Worm (Caenorhabditis elegans) whole organism, late embryonic: Measurements from ENCODE around the gene ceh-36.

Experiments used
- C08G9.2 ChIP-seq: sonication (generic microtip); optimal IDR thresholded peaks from 2 replicates; lab custom pipeline; 2016; ENCODE audit warnings: mild to moderate bottlenecking, missing genetic modification characterization, moderate library complexity, missing compliant biosample characterization
- C38D4.7 ChIP-seq: fragments of 200-800 bp; sonication (Bioruptor generic); optimal IDR thresholded peaks from 2 replicates; lab custom pipeline; 2018; ENCODE audit warnings: mild to moderate bottlenecking, missing genetic modification characterization, moderate library complexity, missing compliant biosample characterization
- F13H6.1 ChIP-seq: sonication (generic microtip); optimal IDR thresholded peaks from 2 replicates; lab custom pipeline; 2016; ENCODE audit warnings: missing genetic modification characterization, missing compliant biosample characterization
- K09A11.1 ChIP-seq: sonication (generic microtip); optimal IDR thresholded peaks from 2 replicates; lab custom pipeline; 2017; ENCODE audit warnings: antibody characterized with exemption, mild to moderate bottlenecking, missing genetic modification characterization, missing compliant biosample characterization; ENCODE audit not compliant: insufficient read depth
- T23F11.4 ChIP-seq: fragments of 200-800 bp; sonication (Bioruptor generic); optimal IDR thresholded peaks from 2 replicates; lab custom pipeline; 2018; ENCODE audit warnings: mild to moderate bottlenecking, missing genetic modification characterization, missing compliant biosample characterization
- Y22D7AL.16 ChIP-seq: sonication (generic microtip); optimal IDR thresholded peaks from 2 replicates; lab custom pipeline; 2016; ENCODE audit warnings: missing genetic modification characterization, missing compliant biosample characterization
- ahr-1 ChIP-seq: sonication (generic microtip); optimal IDR thresholded peaks from 2 replicates; lab custom pipeline; 2016; ENCODE audit warnings: missing genetic modification characterization, missing compliant biosample characterization
- ama-1 ChIP-seq: fragments of 150-350 bp; optimal IDR thresholded peaks from 2 replicates; lab custom pipeline; 2014
- ceh-14 ChIP-seq: sonication (generic microtip); optimal IDR thresholded peaks from 2 replicates; lab custom pipeline; 2016; ENCODE audit warnings: missing genotype, missing genetic modification characterization, missing compliant biosample characterization
- ceh-18 ChIP-seq: sonication (generic microtip); optimal IDR thresholded peaks from 2 replicates; lab custom pipeline; 2016; ENCODE audit warnings: missing genetic modification characterization, missing compliant biosample characterization
- ceh-19 ChIP-seq: fragments of 200-800 bp; sonication (Bioruptor generic); optimal IDR thresholded peaks from 2 replicates; lab custom pipeline; 2018; ENCODE audit warnings: mild to moderate bottlenecking, missing genetic modification characterization, missing compliant biosample characterization
- ceh-2 ChIP-seq: sonication (generic microtip); optimal IDR thresholded peaks from 2 replicates; lab custom pipeline; 2016; ENCODE audit warnings: missing genotype, missing genetic modification characterization, missing compliant biosample characterization
- ceh-22 ChIP-seq: sonication (generic microtip); optimal IDR thresholded peaks from 2 replicates; lab custom pipeline; 2017; ENCODE audit warnings: missing biosample characterization, missing genetic modification characterization
- ceh-24 ChIP-seq: sonication (generic microtip); optimal IDR thresholded peaks from 2 replicates; lab custom pipeline; 2016; ENCODE audit warnings: mild to moderate bottlenecking, missing genetic modification characterization, missing compliant biosample characterization
- ceh-30 ChIP-seq: fragments of 150-350 bp; optimal IDR thresholded peaks from 2 replicates; lab custom pipeline; 2014; ENCODE audit warnings: missing biosample characterization, missing genetic modification characterization
- ceh-31 ChIP-seq: sonication (generic microtip); optimal IDR thresholded peaks from 2 replicates; lab custom pipeline; 2016; ENCODE audit warnings: missing genetic modification characterization, missing compliant biosample characterization
- ceh-34 ChIP-seq: sonication (generic microtip); optimal IDR thresholded peaks from 2 replicates; lab custom pipeline; 2016; ENCODE audit warnings: mild to moderate bottlenecking, missing genetic modification characterization, missing compliant biosample characterization
- ceh-48 ChIP-seq: sonication (generic microtip); optimal IDR thresholded peaks from 2 replicates; lab custom pipeline; 2016; ENCODE audit warnings: missing genetic modification characterization, inconsistent platforms, missing compliant biosample characterization
- ceh-6 ChIP-seq: fragments of 200-800 bp; sonication (Bioruptor generic); optimal IDR thresholded peaks from 2 replicates; lab custom pipeline; 2018; ENCODE audit warnings: mild to moderate bottlenecking, missing genetic modification characterization, missing compliant biosample characterization
- dve-1 ChIP-seq: sonication (generic microtip); optimal IDR thresholded peaks from 2 replicates; lab custom pipeline; 2017; ENCODE audit warnings: antibody characterized with exemption, mild to moderate bottlenecking, missing genetic modification characterization, missing compliant biosample characterization
- elt-2 ChIP-seq: sonication (generic microtip); optimal IDR thresholded peaks from 2 replicates; lab custom pipeline; 2016; ENCODE audit warnings: missing genetic modification reagents, missing genetic modification characterization, missing compliant biosample characterization
- elt-4 ChIP-seq: sonication (generic microtip); optimal IDR thresholded peaks from 2 replicates; lab custom pipeline; 2016; ENCODE audit warnings: missing genetic modification characterization, missing compliant biosample characterization
- eyg-1 ChIP-seq: sonication (generic microtip); optimal IDR thresholded peaks from 2 replicates; lab custom pipeline; 2016; ENCODE audit warnings: missing genotype, missing genetic modification characterization, missing compliant biosample characterization
- fax-1 ChIP-seq: sonication (generic microtip); optimal IDR thresholded peaks from 2 replicates; lab custom pipeline; 2016; ENCODE audit warnings: missing genotype, missing genetic modification characterization, missing compliant biosample characterization
- fkh-10 ChIP-seq: fragments of 150-350 bp; optimal IDR thresholded peaks from 2 replicates; lab custom pipeline; 2014; ENCODE audit warnings: missing biosample characterization, missing genetic modification reagents, missing genetic modification characterization
- fkh-6 ChIP-seq: sonication (generic microtip); optimal IDR thresholded peaks from 2 replicates; lab custom pipeline; 2016; ENCODE audit warnings: missing genetic modification characterization, missing compliant biosample characterization
- gmeb-2 ChIP-seq: sonication (generic microtip); optimal IDR thresholded peaks from 2 replicates; lab custom pipeline; 2016; ENCODE audit warnings: missing genetic modification characterization, inconsistent platforms, missing compliant biosample characterization
- hlh-13 ChIP-seq: fragments of 200-800 bp; sonication (Bioruptor generic); optimal IDR thresholded peaks from 2 replicates; lab custom pipeline; 2018; ENCODE audit warnings: mild to moderate bottlenecking, missing genetic modification characterization, missing compliant biosample characterization
- hlh-30 ChIP-seq: sonication (generic microtip); optimal IDR thresholded peaks from 2 replicates; lab custom pipeline; 2017; ENCODE audit warnings: antibody characterized with exemption, missing genetic modification characterization, missing compliant biosample characterization; ENCODE audit not compliant: insufficient read depth
- lin-11 ChIP-seq: fragments of 200-800 bp; sonication (Bioruptor generic); optimal IDR thresholded peaks from 2 replicates; lab custom pipeline; 2018; ENCODE audit warnings: mild to moderate bottlenecking, missing genetic modification characterization, missing compliant biosample characterization
- mec-3 ChIP-seq: sonication (generic microtip); optimal IDR thresholded peaks from 2 replicates; lab custom pipeline; 2016; ENCODE audit warnings: borderline replicate concordance, missing genetic modification characterization, missing compliant biosample characterization
- nfya-1 ChIP-seq: sonication (generic microtip); optimal IDR thresholded peaks from 2 replicates; lab custom pipeline; 2017; ENCODE audit warnings: missing genetic modification characterization, mild to moderate bottlenecking, missing compliant biosample characterization, antibody characterized with exemption, moderate library complexity
- nhr-11 ChIP-seq: fragments of 150-350 bp; optimal IDR thresholded peaks from 2 replicates; lab custom pipeline; 2014; ENCODE audit warnings: missing biosample characterization, missing genetic modification characterization
- nhr-232 ChIP-seq: sonication (generic microtip); optimal IDR thresholded peaks from 2 replicates; lab custom pipeline; 2016; ENCODE audit warnings: missing genetic modification characterization, missing compliant biosample characterization
- npax-4 ChIP-seq: sonication (generic microtip); optimal IDR thresholded peaks from 2 replicates; lab custom pipeline; 2016; ENCODE audit warnings: missing genetic modification characterization, missing compliant biosample characterization
- odd-2 ChIP-seq: sonication (generic microtip); optimal IDR thresholded peaks from 2 replicates; lab custom pipeline; 2017; ENCODE audit warnings: antibody characterized with exemption, mild to moderate bottlenecking, missing genetic modification characterization, missing compliant biosample characterization
- pag-3 ChIP-seq: sonication (generic microtip); optimal IDR thresholded peaks from 2 replicates; lab custom pipeline; 2016; ENCODE audit warnings: missing compliant biosample characterization, missing genetic modification characterization, borderline replicate concordance
- pha-2 ChIP-seq: sonication (generic microtip); optimal IDR thresholded peaks from 2 replicates; lab custom pipeline; 2017; ENCODE audit warnings: mild to moderate bottlenecking, missing genetic modification characterization, missing compliant biosample characterization
- pha-4 ChIP-seq: fragments of 150-350 bp; optimal IDR thresholded peaks from 2 replicates; lab custom pipeline; 2018; ENCODE audit warnings: missing biosample characterization, missing genetic modification reagents, missing genetic modification characterization
- ref-2 ChIP-seq: sonication (generic microtip); optimal IDR thresholded peaks from 2 replicates; lab custom pipeline; 2016; ENCODE audit warnings: missing genetic modification characterization, missing compliant biosample characterization
- rnt-1 ChIP-seq: sonication (generic microtip); optimal IDR thresholded peaks from 2 replicates; lab custom pipeline; 2016; ENCODE audit warnings: missing genetic modification characterization, missing compliant biosample characterization
- sdc-2 ChIP-seq: sonication (generic microtip); optimal IDR thresholded peaks from 2 replicates; lab custom pipeline; 2016; ENCODE audit warnings: missing genotype, missing genetic modification characterization, missing compliant biosample characterization
- syd-9 ChIP-seq: sonication (generic microtip); optimal IDR thresholded peaks from 2 replicates; lab custom pipeline; 2016; ENCODE audit warnings: mild to moderate bottlenecking, missing genetic modification characterization, moderate library complexity, missing compliant biosample characterization
- tbx-2 ChIP-seq: sonication (generic microtip); optimal IDR thresholded peaks from 2 replicates; lab custom pipeline; 2016; ENCODE audit warnings: missing genetic modification characterization, missing compliant biosample characterization

The ceh-36 gene

ce11 chrX:14179488-14179887, 6.9 kb downstream of the ceh-36 start:
- TF ChIP-seq elt-4 (no peak), gmeb-2 (no peak), pag-3 (no peak), ceh-2 (tag; lab: Kevin White, UChicago) (no peak), F13H6.1 (tag; lab: Kevin White, UChicago) (no peak), fkh-10 (GFP tag; lab: Kevin White, UChicago) (no peak)
- TF ChIP-seq, all 69 proteins: peak for 0

- TF ChIP-seq elt-4, result no peak
These were observed 7.7 kb downstream of the ceh-36 start, which contains the start of gene C37E2.10 for ce11 chrX:14178688-14179087. C37E2.10 (plus strand) TSS chrX:14178988.

ce11 chrX:14175740-14176139, 10.6 kb downstream of the ceh-36 start, which contains the start of gene C37E2.2:
C37E2.2 (plus strand) TSS chrX:14176040.
- TF ChIP-seq ceh-22 (tag; lab: Kevin White, UChicago) (no peak), T23F11.4 (no peak)

ce11 chrX:14173850-14174249, 12.5 kb downstream of the ceh-36 start, which contains the start of gene idhb-1:
idhb-1 (minus strand) TSS chrX:14174063.
- TF ChIP-seq hlh-30 (peak; percentile 37), ceh-6 (GFP tag; lab: Kevin White, UChicago) (no peak), nfya-1 (tag; lab: Kevin White, UChicago) (peak; percentile 67), ceh-48 (peak; percentile 83), ceh-31 (tag; lab: Kevin White, UChicago) (peak; percentile 50), ceh-18 (tag; lab: Kevin White, UChicago) (peak; percentile 46), ceh-34 (tag; lab: Kevin White, UChicago) (peak; percentile 39), ref-2 (tag; lab: Kevin White, UChicago) (no peak), dve-1 (tag; lab: Kevin White, UChicago) (peak; percentile 39), ceh-30 (no peak), ama-1 (lab: Kevin White, UChicago) (no peak), pag-3 (no peak), tbx-2 (tag; lab: Kevin White, UChicago) (peak; percentile 54), npax-4 (tag; lab: Kevin White, UChicago) (no peak), Y22D7AL.16 (tag; lab: Kevin White, UChicago) (no peak), sdc-2 (tag; lab: Kevin White, UChicago) (peak; percentile 54)

ce11 chrX:14169569-14170031, 16.8 kb downstream of the ceh-36 start, which contains the start of gene sym-4:
sym-4 (minus strand) TSS chrX:14169619.
- TF ChIP-seq odd-2 (tag; lab: Kevin White, UChicago) (no peak), elt-2 (tag; lab: Kevin White, UChicago) (peak; percentile 72), C08G9.2 (tag; lab: Kevin White, UChicago) (peak; percentile 29), ceh-48 (peak; percentile 34), ceh-19 (GFP tag; lab: Kevin White, UChicago) (no peak), mec-3 (no peak), ceh-30 (peak; percentile 44), hlh-13 (GFP tag; lab: Kevin White, UChicago) (no peak), lin-11 (tag; lab: Kevin White, UChicago) (no peak), ceh-24 (no peak), pha-4 (tag; lab: Kevin White, UChicago) (no peak), ama-1 (lab: Kevin White, UChicago) (no peak), npax-4 (tag; lab: Kevin White, UChicago) (no peak), T23F11.4 (no peak), fax-1 (no peak), syd-9 (tag; lab: Kevin White, UChicago) (peak; percentile 7), ceh-22 (tag; lab: Kevin White, UChicago) (no peak), ceh-14 (tag; lab: Kevin White, UChicago) (no peak), sdc-2 (tag; lab: Kevin White, UChicago) (peak; percentile 79), C38D4.7 (GFP tag; lab: Kevin White, UChicago) (no peak), Y22D7AL.16 (tag; lab: Kevin White, UChicago) (no peak), nhr-11 (tag; lab: Kevin White, UChicago) (no peak), rnt-1 (tag; lab: Kevin White, UChicago) (peak; percentile 42), ahr-1 (tag; lab: Kevin White, UChicago) (no peak), fkh-6 (tag; lab: Kevin White, UChicago) (no peak), pha-2 (tag; lab: Kevin White, UChicago) (no peak), pag-3 (no peak), K09A11.1 (peak; percentile 53), nhr-232 (no peak), eyg-1 (tag; lab: Kevin White, UChicago) (no peak)
